Fruit fly (Drosophila melanogaster) whole organism, embryonic: ENCODE data around the gene Dnai2.

ENCODE experiments used
- CG10959 ChIP-seq: fragments of 200-800 bp; sonication (Bioruptor generic); IDR thresholded peaks from 2 replicates; pipeline ENCODE4 v1.3.6; 2022; ENCODE audit warnings: missing biosample characterization, missing genetic modification characterization
- CG11695 ChIP-seq: fragments of 200-800 bp; sonication (Bioruptor generic); IDR thresholded peaks from 3 replicates; pipeline ENCODE4 v1.3.6; 2022; ENCODE audit warnings: missing biosample characterization, missing genetic modification characterization
- CG11696 ChIP-seq: fragments of 200-800 bp; sonication (Bioruptor generic); IDR thresholded peaks from 2 replicates; pipeline ENCODE4 v1.3.6; 2022; ENCODE audit warnings: missing biosample characterization, missing genetic modification characterization
- CG13624 ChIP-seq: fragments of 200-800 bp; sonication (Bioruptor generic); optimal IDR thresholded peaks from 2 replicates; lab custom pipeline; 2016; ENCODE audit warnings: missing biosample characterization, missing genetic modification characterization
- CG14014 ChIP-seq: fragments of 200-800 bp; sonication (Bioruptor generic); IDR thresholded peaks from 2 replicates; pipeline ENCODE4 v1.3.6; 2022; ENCODE audit warnings: missing biosample characterization, missing genetic modification characterization
- CG14965 ChIP-seq: fragments of 200-800 bp; sonication (Bioruptor generic); optimal IDR thresholded peaks from 2 replicates; lab custom pipeline; 2016; ENCODE audit warnings: missing biosample characterization, missing genetic modification characterization, borderline replicate concordance
- CG15514 ChIP-seq: fragments of 200-800 bp; sonication (Bioruptor generic); optimal IDR thresholded peaks from 3 replicates; lab custom pipeline; 2017; ENCODE audit warnings: missing biosample characterization, missing genetic modification characterization, mild to moderate bottlenecking, moderate library complexity, missing genetic modification reagents
- CG1603 ChIP-seq: fragments of 200-800 bp; sonication (Bioruptor generic); optimal IDR thresholded peaks from 2 replicates; lab custom pipeline; 2019; ENCODE audit warnings: missing biosample characterization, mild to moderate bottlenecking, missing genetic modification characterization, moderate library complexity
- CG2712 ChIP-seq: fragments of 200-800 bp; optimal IDR thresholded peaks from 3 replicates; lab custom pipeline; 2019; ENCODE audit warnings: missing biosample characterization, mild to moderate bottlenecking, missing genetic modification characterization, moderate library complexity
- CG3281 ChIP-seq: fragments of 200-800 bp; sonication (Bioruptor generic); optimal IDR thresholded peaks from 3 replicates; lab custom pipeline; 2017; ENCODE audit warnings: missing biosample characterization, mild to moderate bottlenecking, missing genetic modification characterization
- CG43689 ChIP-seq: fragments of 200-800 bp; sonication (Bioruptor generic); IDR thresholded peaks from 2 replicates; pipeline ENCODE4 v1.3.6; 2022; ENCODE audit warnings: missing biosample characterization, missing genetic modification characterization
- CG4424 ChIP-seq: fragments of 200-800 bp; sonication (Bioruptor generic); optimal IDR thresholded peaks from 3 replicates; lab custom pipeline; 2016; ENCODE audit warnings: missing biosample characterization, missing genetic modification characterization
- CG4707 ChIP-seq: fragments of 200-800 bp; sonication (Bioruptor generic); optimal IDR thresholded peaks from 2 replicates; lab custom pipeline; 2018; ENCODE audit warnings: missing biosample characterization, mild to moderate bottlenecking, missing genetic modification characterization, moderate library complexity
- CG4730 ChIP-seq: fragments of 200-800 bp; sonication (Bioruptor generic); IDR thresholded peaks from 2 replicates; pipeline ENCODE4 v1.3.6; 2022; ENCODE audit warnings: missing biosample characterization, missing genetic modification characterization
- CG6175 ChIP-seq: fragments of 200-800 bp; sonication (Bioruptor generic); IDR thresholded peaks from 3 replicates; pipeline ENCODE4 v1.3.6; 2022; ENCODE audit warnings: missing biosample characterization, missing genetic modification characterization
- CG6254 ChIP-seq: fragments of 200-800 bp; sonication (Bioruptor generic); optimal IDR thresholded peaks from 3 replicates; lab custom pipeline; 2017; ENCODE audit warnings: mild to moderate bottlenecking, missing biosample characterization, missing genetic modification reagents, missing genetic modification characterization
- CG6813 ChIP-seq: fragments of 200-800 bp; sonication (Bioruptor generic); optimal IDR thresholded peaks from 2 replicates; lab custom pipeline; 2017; ENCODE audit warnings: missing biosample characterization, missing genetic modification characterization, mild to moderate bottlenecking, moderate library complexity, missing genetic modification reagents
- CG9876 ChIP-seq: fragments of 200-800 bp; sonication (Bioruptor generic); optimal IDR thresholded peaks from 2 replicates; lab custom pipeline; 2016; ENCODE audit warnings: missing biosample characterization, missing genetic modification characterization
- CoRest ChIP-seq: fragments of 200-800 bp; sonication (Bioruptor generic); optimal IDR thresholded peaks from 3 replicates; lab custom pipeline; 2018; ENCODE audit warnings: missing biosample characterization, mild to moderate bottlenecking, missing genetic modification characterization, moderate library complexity
- Gug ChIP-seq: fragments of 200-800 bp; sonication (Bioruptor generic); IDR thresholded peaks from 4 replicates; pipeline ENCODE4 v1.3.6; 2022; ENCODE audit warnings: missing biosample characterization, missing genetic modification characterization
- HLH4C ChIP-seq: fragments of 200-800 bp; sonication (Bioruptor generic); IDR thresholded peaks from 3 replicates; pipeline ENCODE4 v1.3.6; 2022; ENCODE audit warnings: missing biosample characterization, missing genetic modification characterization; ENCODE audit not compliant: partially characterized antibody
- HLH54F ChIP-seq: fragments of 200-800 bp; sonication (Bioruptor generic); optimal IDR thresholded peaks from 3 replicates; lab custom pipeline; 2016; ENCODE audit warnings: missing biosample characterization, missing genetic modification characterization
- HmgD ChIP-seq: fragments of 200-800 bp; sonication (Bioruptor generic); optimal IDR thresholded peaks from 3 replicates; lab custom pipeline; 2016; ENCODE audit warnings: missing biosample characterization, missing genetic modification characterization
- Hr39 ChIP-seq: fragments of >200 bp; optimal IDR thresholded peaks from 2 replicates; lab custom pipeline; 2017
- Meics ChIP-seq: fragments of 200-800 bp; sonication (Bioruptor generic); optimal IDR thresholded peaks from 2 replicates; lab custom pipeline; 2017; ENCODE audit warnings: missing biosample characterization, mild to moderate bottlenecking, missing genetic modification characterization
- NfI ChIP-seq: fragments of 200-800 bp; sonication (Bioruptor generic); optimal IDR thresholded peaks from 3 replicates; lab custom pipeline; 2018; ENCODE audit warnings: missing biosample characterization, mild to moderate bottlenecking, missing genetic modification characterization, moderate library complexity
- Sry-δ ChIP-seq: fragments of 200-800 bp; sonication (Bioruptor generic); optimal IDR thresholded peaks from 2 replicates; lab custom pipeline; 2016; ENCODE audit warnings: missing biosample characterization, missing genetic modification characterization
- Trl ChIP-seq, 3 experiments: fragments of >200 bp in 2 of 3; fragments of 200-800 bp in 1 of 3; sonication (Bioruptor generic) in 1 of 3; optimal IDR thresholded peaks; 2 replicates in 1 of 3; 3 replicates in 2 of 3; lab custom pipeline; 2016 to 2017; ENCODE audit warnings: missing biosample characterization in 1 of 3, missing genetic modification characterization in 1 of 3
- Xbp1 ChIP-seq: fragments of 200-800 bp; sonication (Bioruptor generic); optimal IDR thresholded peaks from 3 replicates; lab custom pipeline; 2016; ENCODE audit warnings: missing biosample characterization, mild to moderate bottlenecking, missing genetic modification characterization
- amos ChIP-seq: fragments of 200-800 bp; sonication (Bioruptor generic); IDR thresholded peaks from 2 replicates; pipeline ENCODE4 v1.3.6; 2022; ENCODE audit warnings: missing biosample characterization, missing genetic modification characterization; ENCODE audit not compliant: partially characterized antibody
- ap ChIP-seq: fragments of 200-800 bp; sonication (Bioruptor generic); IDR thresholded peaks from 2 replicates; pipeline ENCODE4 v1.3.6; 2022; ENCODE audit warnings: missing biosample characterization, missing genetic modification characterization
- ash1 ChIP-seq: fragments of 200-800 bp; sonication (Bioruptor generic); optimal IDR thresholded peaks from 2 replicates; lab custom pipeline; 2018; ENCODE audit warnings: missing biosample characterization, mild to moderate bottlenecking, missing genetic modification characterization
- ato ChIP-seq: fragments of 200-800 bp; sonication (Bioruptor generic); IDR thresholded peaks from 2 replicates; pipeline ENCODE4 v1.3.6; 2022; ENCODE audit warnings: missing biosample characterization, missing genetic modification characterization; ENCODE audit not compliant: partially characterized antibody
- bbx ChIP-seq: fragments of 200-800 bp; sonication (Bioruptor generic); IDR thresholded peaks from 2 replicates; pipeline ENCODE4 v1.3.6; 2022; ENCODE audit warnings: missing biosample characterization, missing genetic modification characterization; ENCODE audit not compliant: partially characterized antibody
- disco-r ChIP-seq: fragments of 200-800 bp; sonication (Bioruptor generic); optimal IDR thresholded peaks from 2 replicates; lab custom pipeline; 2016; ENCODE audit warnings: missing biosample characterization, missing genetic modification characterization
- dm ChIP-seq: fragments of 200-800 bp; sonication (Bioruptor generic); optimal IDR thresholded peaks from 3 replicates; lab custom pipeline; 2016; ENCODE audit warnings: missing biosample characterization, missing genetic modification characterization
- dmrt99B ChIP-seq: fragments of 200-800 bp; sonication (Bioruptor generic); optimal IDR thresholded peaks from 2 replicates; lab custom pipeline; 2018; ENCODE audit warnings: missing biosample characterization, mild to moderate bottlenecking, missing genetic modification characterization, moderate library complexity
- ind ChIP-seq: fragments of 200-800 bp; sonication (Bioruptor generic); optimal IDR thresholded peaks from 3 replicates; lab custom pipeline; 2016; ENCODE audit warnings: missing biosample characterization, missing genetic modification characterization
- jumu ChIP-seq: fragments of 200-800 bp; sonication (Bioruptor generic); optimal IDR thresholded peaks from 3 replicates; lab custom pipeline; 2016; ENCODE audit warnings: missing biosample characterization, missing genetic modification characterization
- kah ChIP-seq: fragments of 200-800 bp; sonication (Bioruptor generic); optimal IDR thresholded peaks from 2 replicates; lab custom pipeline; 2018; ENCODE audit warnings: missing biosample characterization, mild to moderate bottlenecking, missing genetic modification characterization
- oc ChIP-seq: fragments of 200-800 bp; sonication (Bioruptor generic); optimal IDR thresholded peaks from 2 replicates; lab custom pipeline; 2018; ENCODE audit warnings: missing biosample characterization, mild to moderate bottlenecking, missing genetic modification characterization, moderate library complexity
- pnt ChIP-seq: fragments of 200-800 bp; sonication (Bioruptor generic); optimal IDR thresholded peaks from 3 replicates; lab custom pipeline; 2016; ENCODE audit warnings: missing biosample characterization, missing genetic modification characterization
- ranshi ChIP-seq: fragments of 200-800 bp; sonication (Bioruptor generic); IDR thresholded peaks from 2 replicates; pipeline ENCODE4 v1.3.6; 2022; ENCODE audit warnings: missing biosample characterization, missing genetic modification characterization
- row ChIP-seq: fragments of 200-800 bp; sonication (Bioruptor generic); IDR thresholded peaks from 3 replicates; pipeline ENCODE4 v1.3.6; 2022; ENCODE audit warnings: missing biosample characterization, missing genetic modification characterization
- schlank ChIP-seq: fragments of 200-800 bp; sonication (Bioruptor generic); optimal IDR thresholded peaks from 2 replicates; lab custom pipeline; 2018; ENCODE audit warnings: missing biosample characterization, mild to moderate bottlenecking, missing genetic modification characterization
- slou ChIP-seq: fragments of 200-800 bp; sonication (Bioruptor generic); optimal IDR thresholded peaks from 3 replicates; lab custom pipeline; 2016; ENCODE audit warnings: missing biosample characterization, missing genetic modification characterization
- so ChIP-seq: fragments of 200-800 bp; sonication (Bioruptor generic); IDR thresholded peaks from 3 replicates; pipeline ENCODE4 v1.3.6; 2022; ENCODE audit warnings: missing biosample characterization, missing genetic modification characterization
- tll ChIP-seq, 2 experiments: fragments of 200-800 bp in 1 of 2; fragments of >200 bp in 1 of 2; sonication (Bioruptor generic) in 1 of 2; optimal IDR thresholded peaks; 2 replicates each; lab custom pipeline; 2017 to 2019; ENCODE audit warnings: missing biosample characterization in 2 of 2, missing genetic modification characterization in 2 of 2, mild to moderate bottlenecking in 1 of 2, moderate library complexity in 1 of 2
- unc-4 ChIP-seq: fragments of 200-800 bp; sonication (Bioruptor generic); IDR thresholded peaks from 2 replicates; pipeline ENCODE4 v1.3.6; 2022; ENCODE audit warnings: missing biosample characterization, missing genetic modification characterization; ENCODE audit not compliant: partially characterized antibody
- zfh1 ChIP-seq: fragments of 200-800 bp; sonication (Bioruptor generic); IDR thresholded peaks from 3 replicates; pipeline ENCODE4 v1.3.6; 2022; ENCODE audit warnings: missing biosample characterization, missing genetic modification characterization

Dnai2 gene

dm6 chr3L:11648410-11648809 is 50.7 kb downstream of the Dnai2 start, which contains the start of the genes RIOK1 and Polr3H (continued):
- TF ChIP-seq schlank (tag; lab: Kevin White, UChicago) (no peak), ato (no peak), dm (GFP tag; lab: Kevin White, UChicago) (peak; percentile 98), CG3281 (GFP tag; lab: Kevin White, UChicago) (no peak), HLH54F (GFP tag; lab: Kevin White, UChicago) (peak; percentile 80), bbx (0 out of 2 replicates have a peak, but pooled peaks have one; percentile 30), HLH4C (no peak), dmrt99B (no peak), CoRest (tag; lab: Kevin White, UChicago) (no peak), CG11696 (GFP tag; lab: Robert Waterston, UW) (no peak), ap (GFP tag; lab: Robert Waterston, UW) (peak; percentile 42; the same call in 1 of the 2 replicates), Xbp1 (peak; percentile 79), jumu (peak; percentile 38), CG11695 (peak; percentile 59; the same call in 1 of the 3 replicates), HmgD (GFP tag; lab: Kevin White, UChicago) (no peak), kah (no peak), CG4424 (GFP tag; lab: Kevin White, UChicago) (peak; percentile 73), CG6254 (GFP tag; lab: Kevin White, UChicago) (peak; percentile 16), CG4707 (GFP tag; lab: Kevin White, UChicago) (no peak), Hr39 (lab: Kevin White, UChicago) (no peak), zfh1 (GFP tag; lab: Robert Waterston, UW) (peak; percentile 48; the same call in 2 of the 3 replicates), so (no peak), CG2712 (tag; lab: Kevin White, UChicago) (no peak), CG13624 (GFP tag; lab: Kevin White, UChicago) (peak; percentile 80), CG6175 (GFP tag; lab: Robert Waterston, UW) (no peak), ranshi (GFP tag; lab: Robert Waterston, UW) (peak; percentile 40; the same call in 1 of the 2 replicates), ind (GFP tag; lab: Kevin White, UChicago) (peak; percentile 76), disco-r (GFP tag; lab: Kevin White, UChicago) (peak; percentile 27), amos (no peak), CG10959 (no peak), CG43689 (GFP tag; lab: Robert Waterston, UW) (no peak), oc (tag; lab: Kevin White, UChicago) (no peak), CG9876 (GFP tag; lab: Kevin White, UChicago) (peak; percentile 30), CG1603 (tag; lab: Kevin White, UChicago) (no peak), Meics (GFP tag; lab: Kevin White, UChicago) (peak; percentile 64), unc-4 (no peak; the same call in 1 of the 2 replicates), CG15514 (peak; percentile 71), row (GFP tag; lab: Robert Waterston, UW) (peak; percentile 88), Gug (GFP tag; lab: Robert Waterston, UW) (peak; percentile 51; the same call in 3 of the 4 replicates), CG14014 (GFP tag; lab: Robert Waterston, UW) (peak; percentile 68), NfI (GFP tag; lab: Kevin White, UChicago) (peak; percentile 72), Trl (optimal IDR thresholded peaks at IDR 0.05; lab: Kevin White, UChicago) (no peak), Trl (GFP tag; optimal IDR thresholded peaks at IDR 0.05; lab: Kevin White, UChicago) (peak; percentile 59), CG6813 (GFP tag; lab: Kevin White, UChicago) (no peak), Sry-δ (GFP tag; lab: Kevin White, UChicago) (peak; percentile 62), ash1 (GFP tag; lab: Kevin White, UChicago) (no peak), pnt (GFP tag; lab: Kevin White, UChicago) (peak; percentile 32), slou (no peak), CG4730 (peak; percentile 23; the same call in 1 of the 2 replicates), tll (GFP tag; optimal IDR thresholded peaks at IDR 0.05; lab: Kevin White, UChicago) (no peak), CG14965 (GFP tag; lab: Kevin White, UChicago) (peak; percentile 3)
